Worm (Caenorhabditis elegans) whole organism, early embryonic: ENCODE data around the gene srlf-16.

Experiments
- B0310.2 ChIP-seq: sonication (generic microtip); optimal IDR thresholded peaks from 2 replicates; lab custom pipeline; 2016; ENCODE audit warnings: mild to moderate bottlenecking, missing genetic modification characterization, missing compliant biosample characterization
- F13C5.2 ChIP-seq: sonication (generic microtip); optimal IDR thresholded peaks from 2 replicates; lab custom pipeline; 2017; ENCODE audit warnings: mild to moderate bottlenecking, missing genetic modification characterization, inconsistent platforms, missing compliant biosample characterization
- aly-1 ChIP-seq: sonication (generic microtip); optimal IDR thresholded peaks from 2 replicates; lab custom pipeline; 2016; ENCODE audit warnings: missing genetic modification characterization, missing compliant biosample characterization
- ama-1 ChIP-seq: fragments of 150-350 bp; optimal IDR thresholded peaks from 2 replicates; lab custom pipeline; 2014
- ceh-13 ChIP-seq: fragments of 200-800 bp; sonication (Bioruptor generic); optimal IDR thresholded peaks from 2 replicates; lab custom pipeline; 2018; ENCODE audit warnings: mild to moderate bottlenecking, missing genetic modification characterization, missing compliant biosample characterization
- ceh-36 ChIP-seq: sonication (generic microtip); optimal IDR thresholded peaks from 2 replicates; lab custom pipeline; 2016; ENCODE audit warnings: missing genetic modification characterization, inconsistent platforms, missing compliant biosample characterization
- ets-7 ChIP-seq: sonication (generic microtip); optimal IDR thresholded peaks from 2 replicates; lab custom pipeline; 2016; ENCODE audit warnings: missing genotype, missing genetic modification characterization, missing compliant biosample characterization
- flt-1 ChIP-seq: fragments of 200-800 bp; sonication (Bioruptor generic); IDR thresholded peaks from 2 replicates; pipeline ENCODE4 v1.3.6; 2022; ENCODE audit warnings: missing genetic modification characterization, missing compliant biosample characterization
- hmbx-1 ChIP-seq: sonication (generic microtip); optimal IDR thresholded peaks from 2 replicates; lab custom pipeline; 2016; ENCODE audit warnings: mild to moderate bottlenecking, missing genetic modification characterization, missing compliant biosample characterization
- hmg-4 ChIP-seq: fragments of 200-800 bp; sonication (Bioruptor generic); optimal IDR thresholded peaks from 2 replicates; lab custom pipeline; 2018; ENCODE audit warnings: mild to moderate bottlenecking, missing genetic modification characterization, missing compliant biosample characterization
- hnd-1 ChIP-seq: sonication (generic microtip); optimal IDR thresholded peaks from 2 replicates; lab custom pipeline; 2016; ENCODE audit warnings: missing genetic modification characterization, missing compliant biosample characterization
- pes-1 ChIP-seq: fragments of 200-800 bp; sonication (Bioruptor generic); IDR thresholded peaks from 2 replicates; pipeline ENCODE4 v1.3.6; 2022; ENCODE audit warnings: missing genetic modification reagents, missing genetic modification characterization, missing compliant biosample characterization
- scrt-1 ChIP-seq: fragments of 200-800 bp; sonication (Bioruptor generic); IDR thresholded peaks from 2 replicates; pipeline ENCODE4 v1.3.6; 2022; ENCODE audit warnings: missing genetic modification characterization, missing compliant biosample characterization
- sea-1 ChIP-seq: fragments of 200-800 bp; sonication (Bioruptor generic); conservative IDR thresholded peaks from 2 replicates; pipeline ENCODE4 v1.3.6; 2022; ENCODE audit warnings: missing genetic modification characterization, missing compliant biosample characterization
- tbx-11 ChIP-seq: fragments of 200-800 bp; sonication (Bioruptor generic); IDR thresholded peaks from 2 replicates; pipeline ENCODE4 v1.3.6; 2022; ENCODE audit warnings: missing genetic modification characterization, missing compliant biosample characterization
- tbx-37 ChIP-seq: fragments of 200-800 bp; sonication (Bioruptor generic); conservative IDR thresholded peaks from 2 replicates; pipeline ENCODE4 v1.3.6; 2022; ENCODE audit warnings: missing genetic modification reagents, missing genetic modification characterization, missing compliant biosample characterization
- tra-4 ChIP-seq: sonication (generic microtip); optimal IDR thresholded peaks from 2 replicates; lab custom pipeline; 2017; ENCODE audit warnings: missing genetic modification characterization, missing compliant biosample characterization

Gene srlf-16

DNA sequence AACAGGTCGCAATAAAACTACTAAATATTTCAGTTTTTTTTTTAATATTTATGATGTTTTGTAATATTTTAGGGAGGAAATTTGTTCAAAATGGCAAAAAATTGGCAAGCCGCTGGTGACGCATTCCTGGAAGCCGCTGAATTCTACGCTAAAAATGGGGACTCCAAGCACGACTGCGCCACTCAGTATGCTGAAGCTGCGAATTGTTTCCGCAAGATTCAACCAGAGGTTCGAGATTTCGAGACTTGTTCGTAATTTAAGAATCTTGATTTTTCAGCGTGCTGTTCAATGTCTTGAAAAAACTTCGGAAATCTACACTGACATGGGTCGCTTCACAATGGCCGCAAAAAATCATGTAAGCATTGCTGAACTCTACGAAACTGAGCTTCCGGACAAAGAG is 27.1 kb downstream of the srlf-16 start:
- TF ChIP-seq hmg-4 (GFP tag; lab: Kevin White, UChicago) (no peak), sea-1 (GFP tag; lab: Robert Waterston, UW) (no peak), hnd-1 (no peak), ama-1 (lab: Kevin White, UChicago) (no peak), tbx-11 (GFP tag; lab: Robert Waterston, UW) (no peak), B0310.2 (tag; lab: Kevin White, UChicago) (no peak), F13C5.2 (tag; lab: Kevin White, UChicago) (no peak), ets-7 (tag; lab: Kevin White, UChicago) (no peak)

DNA sequence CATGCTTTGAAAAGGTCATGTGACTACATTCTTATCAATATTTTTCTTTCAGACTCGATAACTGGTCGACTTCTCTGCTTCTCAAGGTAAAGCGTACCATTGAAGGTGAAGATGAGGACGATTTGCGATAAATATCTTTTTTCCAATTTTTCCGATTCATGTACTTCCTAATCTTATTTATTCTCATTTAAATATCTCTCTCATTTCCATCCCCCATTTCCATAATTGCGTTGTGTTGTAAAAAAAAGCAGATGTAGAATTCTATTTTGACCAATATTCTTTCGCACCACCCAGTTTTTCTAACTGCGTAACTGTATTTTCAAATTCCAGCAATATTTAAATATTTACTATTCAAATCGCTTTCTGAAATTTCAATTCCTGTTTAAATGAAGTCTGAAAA is 28.4 kb downstream of the srlf-16 start, which contains the start of gene D1014.4:
TSS of gene D1014.4 (plus strand) at position 301 of the 400 bp plus-strand sequence.
- TF ChIP-seq tra-4: no peak
- TF ChIP-seq sea-1 (GFP tag; lab: Robert Waterston, UW): no peak
- TF ChIP-seq ets-7 (tag; lab: Kevin White, UChicago): no peak
- TF ChIP-seq scrt-1: no peak
- no peak for TF ChIP-seq ceh-13
- TF ChIP-seq B0310.2 (tag; lab: Kevin White, UChicago): no peak
- TF ChIP-seq tbx-37 (GFP tag; lab: Robert Waterston, UW): no peak
- no peak for TF ChIP-seq ama-1 (lab: Kevin White, UChicago)
- no peak for TF ChIP-seq aly-1 (tag; lab: Kevin White, UChicago)
- TF ChIP-seq ceh-36: no peak
- TF ChIP-seq flt-1 (GFP tag; lab: Robert Waterston, UW): no peak
- TF ChIP-seq tbx-11 (GFP tag; lab: Robert Waterston, UW): no peak
- TF ChIP-seq hnd-1: no peak
- no peak for TF ChIP-seq hmg-4 (GFP tag; lab: Kevin White, UChicago)
- no peak for TF ChIP-seq F13C5.2 (tag; lab: Kevin White, UChicago)
- no peak for TF ChIP-seq hmbx-1

DNA sequence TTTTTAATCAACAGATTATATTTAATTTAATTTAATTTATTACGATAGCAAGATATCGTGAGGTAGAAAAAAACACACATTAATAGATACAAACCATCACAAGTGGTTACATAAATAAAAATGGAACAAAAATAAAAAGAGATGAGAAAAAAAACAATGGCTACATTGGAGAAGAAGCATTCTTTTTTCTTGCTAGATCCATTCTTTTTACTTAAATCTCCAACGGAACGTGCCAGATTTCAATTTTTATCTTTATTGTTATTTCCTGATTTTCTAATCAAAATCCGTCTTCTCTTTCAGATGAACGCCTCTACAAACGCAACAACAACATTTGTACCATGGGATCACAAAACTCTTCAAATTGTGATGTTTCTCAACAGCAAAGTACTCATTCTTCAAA is 39.0 kb downstream of the srlf-16 start, which contains the start of gene D1014.2:
TSS of gene D1014.2 (plus strand) at position 301 of the 400 bp plus-strand sequence.
- TF ChIP-seq hmbx-1 (no peak), ceh-36 (no peak), hnd-1 (no peak), tbx-37 (GFP tag; lab: Robert Waterston, UW) (no peak), pes-1 (GFP tag; lab: Robert Waterston, UW) (no peak), aly-1 (tag; lab: Kevin White, UChicago) (no peak), tra-4 (no peak), sea-1 (GFP tag; lab: Robert Waterston, UW) (no peak), F13C5.2 (tag; lab: Kevin White, UChicago) (no peak), hmg-4 (GFP tag; lab: Kevin White, UChicago) (no peak), B0310.2 (tag; lab: Kevin White, UChicago) (no peak), flt-1 (GFP tag; lab: Robert Waterston, UW) (no peak), scrt-1 (no peak), ceh-13 (no peak), ets-7 (tag; lab: Kevin White, UChicago) (no peak), ama-1 (lab: Kevin White, UChicago) (no peak)

ce11 chrV:8144515-8144914 is 39.9 kb downstream of the srlf-16 start:
- TF ChIP-seq tra-4 (no peak), ets-7 (tag; lab: Kevin White, UChicago) (no peak), aly-1 (tag; lab: Kevin White, UChicago) (no peak), ceh-36 (no peak), F13C5.2 (tag; lab: Kevin White, UChicago) (no peak), scrt-1 (no peak), hmg-4 (GFP tag; lab: Kevin White, UChicago) (no peak), ceh-13 (no peak), hnd-1 (no peak), ama-1 (lab: Kevin White, UChicago) (no peak), pes-1 (GFP tag; lab: Robert Waterston, UW) (no peak)

DNA sequence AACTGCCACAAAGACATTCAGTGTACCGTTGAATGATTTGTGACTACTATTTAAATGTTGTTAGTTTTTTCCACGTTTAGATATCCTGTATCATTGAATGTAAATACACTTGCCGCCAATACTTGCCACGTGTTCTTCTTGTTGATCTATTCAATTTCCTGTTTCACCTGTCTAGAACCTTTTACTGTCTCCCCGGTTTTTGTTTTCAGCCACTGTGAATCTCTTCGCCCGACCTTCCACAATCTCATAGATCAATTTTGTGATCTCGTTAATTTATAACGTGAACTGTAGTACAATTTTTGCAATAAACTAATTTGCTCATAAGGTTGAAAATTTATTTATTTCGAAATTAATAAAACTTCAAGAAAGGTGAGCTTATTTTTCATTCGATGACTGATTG is 40.8 kb downstream of the srlf-16 start, which contains the start of gene D1014.13:
TSS of gene D1014.13 (plus strand) at position 301 of the 400 bp plus-strand sequence.
- TF ChIP-seq F13C5.2 (tag; lab: Kevin White, UChicago) (no peak), B0310.2 (tag; lab: Kevin White, UChicago) (no peak), tbx-37 (GFP tag; lab: Robert Waterston, UW) (no peak), ama-1 (lab: Kevin White, UChicago) (no peak), pes-1 (GFP tag; lab: Robert Waterston, UW) (no peak), ets-7 (tag; lab: Kevin White, UChicago) (no peak), aly-1 (tag; lab: Kevin White, UChicago) (no peak), tbx-11 (GFP tag; lab: Robert Waterston, UW) (no peak), tra-4 (no peak), hmbx-1 (no peak), ceh-13 (no peak), ceh-36 (no peak), hnd-1 (no peak), flt-1 (GFP tag; lab: Robert Waterston, UW) (no peak), sea-1 (GFP tag; lab: Robert Waterston, UW) (no peak), scrt-1 (no peak), hmg-4 (GFP tag; lab: Kevin White, UChicago) (no peak)
